Worm (Caenorhabditis elegans) whole organism, young adult: ENCODE measurements around the gene atp-2.

Experiments used
- B0261.1 ChIP-seq: sonication (generic microtip); optimal IDR thresholded peaks from 2 replicates; lab custom pipeline; 2016; ENCODE audit warnings: mild to moderate bottlenecking, missing genetic modification characterization, moderate library complexity, missing compliant biosample characterization
- C17E4.6 ChIP-seq: fragments of 200-800 bp; sonication (Bioruptor generic); IDR thresholded peaks from 2 replicates; pipeline ENCODE4 v1.3.6; 2022; ENCODE audit warnings: missing genetic modification reagents, missing genetic modification characterization, missing compliant biosample characterization
- F23B12.7 ChIP-seq: sonication (generic microtip); optimal IDR thresholded peaks from 2 replicates; lab custom pipeline; 2017; ENCODE audit warnings: missing genetic modification characterization, mild to moderate bottlenecking, missing compliant biosample characterization, antibody characterized with exemption, moderate library complexity; ENCODE audit not compliant: insufficient read depth
- F33H1.4 ChIP-seq: fragments of 200-800 bp; sonication (Bioruptor generic); IDR thresholded peaks from 2 replicates; pipeline ENCODE4 v1.3.6; 2022; ENCODE audit warnings: missing genetic modification reagents, missing genetic modification characterization, missing compliant biosample characterization
- F37B4.10 ChIP-seq: fragments of 200-800 bp; sonication (Bioruptor generic); IDR thresholded peaks from 2 replicates; pipeline ENCODE4 v1.3.6; 2022; ENCODE audit warnings: missing genetic modification characterization, missing compliant biosample characterization
- F55B11.4 ChIP-seq: sonication (generic microtip); optimal IDR thresholded peaks from 2 replicates; lab custom pipeline; 2016; ENCODE audit warnings: missing compliant biosample characterization, missing genetic modification characterization, borderline replicate concordance; ENCODE audit not compliant: insufficient read depth
- K12H6.12 ChIP-seq: fragments of 200-800 bp; sonication (Bioruptor generic); optimal IDR thresholded peaks from 2 replicates; lab custom pipeline; 2018; ENCODE audit warnings: mild to moderate bottlenecking, missing genetic modification characterization, missing compliant biosample characterization
- Y67H2A.10 ChIP-seq: fragments of 200-800 bp; sonication (Bioruptor generic); conservative IDR thresholded peaks from 2 replicates; pipeline ENCODE4 v1.3.6; 2022; ENCODE audit warnings: missing genetic modification reagents, missing genetic modification characterization, missing compliant biosample characterization
- ama-1 ChIP-seq, 3 experiments: fragments of 150-350 bp in 1 of 3; sonication (generic microtip) in 2 of 3; optimal IDR thresholded peaks; 2 replicates each; lab custom pipeline; 2014 to 2018; ENCODE audit warnings: missing biosample characterization in 2 of 3, missing genetic modification characterization in 2 of 3, missing genetic modification reagents in 2 of 3
- aptf-3 ChIP-seq: fragments of 200-800 bp; sonication (Bioruptor generic); IDR thresholded peaks from 2 replicates; pipeline ENCODE4 v1.3.6; 2022; ENCODE audit warnings: missing genetic modification characterization, missing compliant biosample characterization
- atf-7 ChIP-seq: sonication (generic microtip); optimal IDR thresholded peaks from 2 replicates; lab custom pipeline; 2017; ENCODE audit warnings: mild to moderate bottlenecking, missing genetic modification characterization, missing compliant biosample characterization
- attf-3 ChIP-seq: fragments of 200-800 bp; sonication (Bioruptor generic); conservative IDR thresholded peaks from 2 replicates; pipeline ENCODE4 v1.3.6; 2022; ENCODE audit warnings: missing genetic modification reagents, missing genetic modification characterization, missing compliant biosample characterization
- attf-5 ChIP-seq: fragments of 200-800 bp; sonication (Bioruptor generic); optimal IDR thresholded peaks from 2 replicates; lab custom pipeline; 2018; ENCODE audit warnings: mild to moderate bottlenecking, missing genetic modification characterization, missing compliant biosample characterization
- attf-6 ChIP-seq: fragments of 200-800 bp; sonication (Bioruptor generic); IDR thresholded peaks from 2 replicates; pipeline ENCODE4 v1.3.6; 2022; ENCODE audit warnings: missing genetic modification reagents, missing genetic modification characterization, missing compliant biosample characterization
- ceh-40 ChIP-seq: fragments of 200-800 bp; sonication (Bioruptor generic); IDR thresholded peaks from 2 replicates; pipeline ENCODE4 v1.3.6; 2022; ENCODE audit warnings: missing genetic modification characterization, missing compliant biosample characterization
- dpff-1 ChIP-seq: sonication (generic microtip); optimal IDR thresholded peaks from 2 replicates; lab custom pipeline; 2017; ENCODE audit warnings: mild to moderate bottlenecking, missing genetic modification characterization, missing compliant biosample characterization
- efl-1 ChIP-seq: fragments of 150-350 bp; optimal IDR thresholded peaks from 2 replicates; lab custom pipeline; 2014; ENCODE audit warnings: missing biosample characterization, missing genetic modification reagents, missing genetic modification characterization
- egrh-3 ChIP-seq: fragments of 200-800 bp; sonication (Bioruptor generic); IDR thresholded peaks from 2 replicates; pipeline ENCODE4 v1.3.6; 2022; ENCODE audit warnings: missing genetic modification reagents, missing genetic modification characterization, missing compliant biosample characterization
- ekl-4 ChIP-seq: fragments of 200-800 bp; sonication (Bioruptor generic); IDR thresholded peaks from 2 replicates; pipeline ENCODE4 v1.3.6; 2022; ENCODE audit warnings: missing genetic modification reagents, missing genetic modification characterization, missing compliant biosample characterization
- him-1 ChIP-seq: sonication (generic microtip); optimal IDR thresholded peaks from 2 replicates; lab custom pipeline; 2016; ENCODE audit warnings: missing genotype, missing genetic modification reagents, missing genetic modification characterization, missing compliant biosample characterization
- hlh-12 ChIP-seq: sonication (generic microtip); optimal IDR thresholded peaks from 2 replicates; lab custom pipeline; 2016; ENCODE audit warnings: missing genetic modification characterization, missing compliant biosample characterization
- hrde-1 ChIP-seq: sonication (generic microtip); optimal IDR thresholded peaks from 2 replicates; lab custom pipeline; 2016; ENCODE audit warnings: missing genetic modification characterization, mild to moderate bottlenecking, missing compliant biosample characterization, moderate library complexity, missing genotype, missing genetic modification reagents, borderline replicate concordance
- hsf-1 ChIP-seq: fragments of 200-800 bp; sonication (Bioruptor generic); IDR thresholded peaks from 2 replicates; pipeline ENCODE4 v1.3.6; 2022; ENCODE audit warnings: missing genetic modification reagents, missing genetic modification characterization, missing compliant biosample characterization
- lin-26 ChIP-seq: fragments of 200-800 bp; sonication (Bioruptor generic); IDR thresholded peaks from 2 replicates; pipeline ENCODE4 v1.3.6; 2022; ENCODE audit warnings: missing genetic modification reagents, missing genetic modification characterization, missing compliant biosample characterization
- lin-35 ChIP-seq, 3 experiments: fragments of 150-350 bp in 2 of 3; sonication (generic microtip) in 1 of 3; optimal IDR thresholded peaks; 2 replicates each; lab custom pipeline; 2014 to 2018; ENCODE audit warnings: missing biosample characterization in 3 of 3, missing genetic modification characterization in 3 of 3, missing genetic modification reagents in 3 of 3
- lin-54 ChIP-seq: fragments of 200-800 bp; sonication (Bioruptor generic); optimal IDR thresholded peaks from 2 replicates; lab custom pipeline; 2018; ENCODE audit warnings: mild to moderate bottlenecking, missing genetic modification characterization, missing compliant biosample characterization
- lir-1 ChIP-seq: fragments of 200-800 bp; sonication (Bioruptor generic); conservative IDR thresholded peaks from 2 replicates; pipeline ENCODE4 v1.3.6; 2022; ENCODE audit warnings: missing genetic modification reagents, missing genetic modification characterization, missing compliant biosample characterization
- lsl-1 ChIP-seq: fragments of 200-800 bp; sonication (Bioruptor generic); optimal IDR thresholded peaks from 2 replicates; lab custom pipeline; 2018; ENCODE audit warnings: mild to moderate bottlenecking, missing genetic modification characterization, moderate library complexity, missing compliant biosample characterization
- lsy-27 ChIP-seq: sonication (generic microtip); optimal IDR thresholded peaks from 2 replicates; lab custom pipeline; 2017; ENCODE audit warnings: missing genetic modification characterization, mild to moderate bottlenecking, missing compliant biosample characterization, antibody characterized with exemption, missing genotype, borderline replicate concordance; ENCODE audit not compliant: insufficient read depth
- madf-6 ChIP-seq: fragments of 200-800 bp; sonication (Bioruptor generic); IDR thresholded peaks from 2 replicates; pipeline ENCODE4 v1.3.6; 2022; ENCODE audit warnings: missing genetic modification reagents, missing genetic modification characterization, missing compliant biosample characterization
- mcd-1 ChIP-seq: fragments of 200-800 bp; sonication (Bioruptor generic); IDR thresholded peaks from 2 replicates; pipeline ENCODE4 v1.3.6; 2022; ENCODE audit warnings: missing genetic modification reagents, missing genetic modification characterization, missing compliant biosample characterization
- mes-4 ChIP-seq: sonication (generic microtip); optimal IDR thresholded peaks from 2 replicates; lab custom pipeline; 2016; ENCODE audit warnings: missing genotype, missing genetic modification characterization, missing compliant biosample characterization
- mxl-1 ChIP-seq: sonication (generic microtip); optimal IDR thresholded peaks from 2 replicates; lab custom pipeline; 2016; ENCODE audit warnings: missing genetic modification characterization, missing compliant biosample characterization
- nhr-179 ChIP-seq: sonication (generic microtip); optimal IDR thresholded peaks from 2 replicates; lab custom pipeline; 2016; ENCODE audit warnings: mild to moderate bottlenecking, missing genetic modification characterization, missing compliant biosample characterization
- nhr-90 ChIP-seq: sonication (generic microtip); optimal IDR thresholded peaks from 2 replicates; lab custom pipeline; 2016; ENCODE audit warnings: missing genotype, mild to moderate bottlenecking, missing genetic modification characterization, missing compliant biosample characterization
- pbrm-1 ChIP-seq: fragments of 200-800 bp; sonication (Bioruptor generic); IDR thresholded peaks from 2 replicates; pipeline ENCODE4 v1.3.6; 2022; ENCODE audit warnings: missing genetic modification reagents, missing genetic modification characterization, missing compliant biosample characterization
- sdz-38 ChIP-seq: sonication (generic microtip); optimal IDR thresholded peaks from 2 replicates; lab custom pipeline; 2016; ENCODE audit warnings: missing genotype, missing genetic modification characterization, missing compliant biosample characterization
- sea-2 ChIP-seq: fragments of 200-800 bp; sonication (Bioruptor generic); IDR thresholded peaks from 2 replicates; pipeline ENCODE4 v1.3.6; 2022; ENCODE audit warnings: missing genetic modification characterization, missing compliant biosample characterization
- snpc-4 ChIP-seq, 5 experiments: fragments of 150-350 bp in 1 of 5; sonication (generic microtip) in 4 of 5; optimal IDR thresholded peaks; 2 replicates each; lab custom pipeline; 2014 to 2018; ENCODE audit warnings: missing genetic modification characterization in 5 of 5, missing biosample characterization in 3 of 5, antibody characterized with exemption in 2 of 5, mild to moderate bottlenecking in 2 of 5, missing compliant biosample characterization in 2 of 5, missing genotype in 2 of 5, moderate library complexity in 2 of 5, missing genetic modification reagents in 1 of 5
- tbp1 ChIP-seq: fragments of 200-800 bp; sonication (Bioruptor generic); optimal IDR thresholded peaks from 2 replicates; lab custom pipeline; 2018; ENCODE audit warnings: mild to moderate bottlenecking, missing genetic modification characterization, missing compliant biosample characterization
- tbx-9 ChIP-seq: sonication (generic microtip); optimal IDR thresholded peaks from 2 replicates; lab custom pipeline; 2016; ENCODE audit warnings: borderline replicate concordance, missing genetic modification characterization, inconsistent platforms, missing compliant biosample characterization
- unc-130 ChIP-seq: sonication (generic microtip); optimal IDR thresholded peaks from 2 replicates; lab custom pipeline; 2016; ENCODE audit warnings: missing genetic modification reagents, missing genetic modification characterization, missing compliant biosample characterization
- zim-3 ChIP-seq: sonication (generic microtip); optimal IDR thresholded peaks from 2 replicates; lab custom pipeline; 2017; ENCODE audit warnings: mild to moderate bottlenecking, missing genetic modification characterization, moderate library complexity, missing compliant biosample characterization
- ztf-28 ChIP-seq: fragments of 200-800 bp; sonication (Bioruptor generic); IDR thresholded peaks from 2 replicates; pipeline ENCODE4 v1.3.6; 2022; ENCODE audit warnings: missing genetic modification reagents, missing genetic modification characterization, missing compliant biosample characterization

atp-2 gene

DNA sequence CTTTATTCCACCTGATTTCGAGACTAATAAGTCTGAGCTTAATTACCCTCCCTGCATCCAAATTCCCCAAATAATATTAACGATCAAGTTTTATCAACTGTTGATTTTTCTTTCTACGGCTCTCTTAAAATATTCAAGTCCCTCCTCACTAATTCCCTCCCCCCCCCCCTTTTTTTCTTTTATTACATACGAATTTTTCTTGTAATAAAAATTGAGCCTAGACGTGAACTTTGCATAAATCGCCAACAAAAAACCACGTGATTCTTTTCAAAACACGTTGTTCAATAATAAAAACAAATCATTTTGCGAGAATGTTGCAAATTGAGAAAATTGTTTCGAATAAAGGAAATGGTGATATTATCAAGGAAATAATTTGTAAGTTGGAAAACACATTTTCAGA, 39.8 kb upstream of the atp-2 start, which contains the start of gene K10D2.8:
TSS of gene K10D2.8 (plus strand) at position 301 of the 400 bp plus-strand sequence.
- TF ChIP-seq egrh-3 (GFP tag; lab: Robert Waterston, UW): no peak
- 0 out of 2 replicates have a peak, but pooled peaks have one; percentile 2 for TF ChIP-seq ekl-4 (GFP tag; lab: Robert Waterston, UW)

DNA sequence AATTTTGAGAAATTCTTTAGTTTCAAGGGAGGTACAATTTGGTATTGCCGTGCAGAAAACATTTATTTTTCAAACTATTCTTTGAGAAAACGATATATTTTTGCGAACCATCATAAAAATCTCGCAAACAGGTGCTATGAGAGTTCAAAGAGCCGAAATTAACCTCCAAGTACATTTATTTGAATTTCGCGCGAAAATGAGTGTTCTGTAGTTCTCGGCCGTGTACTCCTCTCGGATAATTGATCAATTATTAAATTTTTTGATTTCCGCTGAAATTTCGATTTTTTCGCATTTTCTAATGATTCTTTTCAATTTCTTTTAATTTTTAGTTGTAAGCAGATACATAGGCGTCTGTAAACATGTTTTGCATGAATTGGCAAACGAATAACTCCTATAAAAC, 38.0 kb upstream of the atp-2 start:
- TF ChIP-seq unc-130 (GFP tag; lab: Kevin White, UChicago): peak; percentile 26
- TF ChIP-seq hsf-1 (GFP tag; lab: Robert Waterston, UW): no peak
- no peak for TF ChIP-seq ekl-4 (GFP tag; lab: Robert Waterston, UW)
- no peak for TF ChIP-seq zim-3
- TF ChIP-seq attf-3 (GFP tag; lab: Robert Waterston, UW): 0 out of 2 replicates have a peak, but pooled peaks have one; percentile 16
- no peak for TF ChIP-seq C17E4.6 (GFP tag; lab: Robert Waterston, UW)
- TF ChIP-seq mes-4 (tag; lab: Kevin White, UChicago): no peak
- TF ChIP-seq mcd-1 (GFP tag; lab: Robert Waterston, UW): 0 out of 2 replicates have a peak, but pooled peaks have one; percentile 28
- TF ChIP-seq F33H1.4 (GFP tag; lab: Robert Waterston, UW): peak; percentile 37
- TF ChIP-seq ceh-40 (GFP tag; lab: Robert Waterston, UW): no peak
- no peak for TF ChIP-seq ztf-28 (GFP tag; lab: Robert Waterston, UW)
- no peak for TF ChIP-seq F37B4.10 (GFP tag; lab: Robert Waterston, UW)
- no peak for TF ChIP-seq hlh-12 (tag; lab: Kevin White, UChicago)
- TF ChIP-seq nhr-90 (tag; lab: Kevin White, UChicago): no peak
- peak; percentile 63 for TF ChIP-seq madf-6 (GFP tag; lab: Robert Waterston, UW)
- no peak for TF ChIP-seq hrde-1 (tag; lab: Kevin White, UChicago)
- TF ChIP-seq F55B11.4 (tag; lab: Kevin White, UChicago): no peak
- peak in 1 of 3 experiments; percentile 16 for TF ChIP-seq lin-35 (GFP tag; optimal IDR thresholded peaks at IDR 0.05; lab: Kevin White, UChicago)
- peak; percentile 42 for TF ChIP-seq efl-1
- TF ChIP-seq lin-26 (GFP tag; lab: Robert Waterston, UW): no peak
- no peak for TF ChIP-seq F23B12.7 (tag; lab: Kevin White, UChicago)
- TF ChIP-seq lsy-27 (tag; lab: Kevin White, UChicago): no peak
- no peak for TF ChIP-seq nhr-179
- no peak for TF ChIP-seq sdz-38 (tag; lab: Kevin White, UChicago)
- TF ChIP-seq lsl-1 (GFP tag; lab: Kevin White, UChicago): no peak
- no peak for TF ChIP-seq ama-1 (optimal IDR thresholded peaks at IDR 0.05; lab: Kevin White, UChicago)
- no peak for TF ChIP-seq ama-1 (GFP tag; optimal IDR thresholded peaks at IDR 0.05; lab: Kevin White, UChicago)
- TF ChIP-seq Y67H2A.10 (GFP tag; lab: Robert Waterston, UW): no peak
- TF ChIP-seq mxl-1: no peak
- TF ChIP-seq snpc-4 (GFP tag; optimal IDR thresholded peaks at IDR 0.05; lab: Kevin White, UChicago): no peak
- TF ChIP-seq snpc-4 (tag; optimal IDR thresholded peaks at IDR 0.05; lab: Kevin White, UChicago): no peak
- TF ChIP-seq lin-54 (GFP tag; lab: Kevin White, UChicago): peak; percentile 80
- TF ChIP-seq tbx-9: no peak
- TF ChIP-seq atf-7: no peak
- TF ChIP-seq K12H6.12 (tag; lab: Kevin White, UChicago): no peak
- TF ChIP-seq, all 124 proteins: peak for 8

DNA sequence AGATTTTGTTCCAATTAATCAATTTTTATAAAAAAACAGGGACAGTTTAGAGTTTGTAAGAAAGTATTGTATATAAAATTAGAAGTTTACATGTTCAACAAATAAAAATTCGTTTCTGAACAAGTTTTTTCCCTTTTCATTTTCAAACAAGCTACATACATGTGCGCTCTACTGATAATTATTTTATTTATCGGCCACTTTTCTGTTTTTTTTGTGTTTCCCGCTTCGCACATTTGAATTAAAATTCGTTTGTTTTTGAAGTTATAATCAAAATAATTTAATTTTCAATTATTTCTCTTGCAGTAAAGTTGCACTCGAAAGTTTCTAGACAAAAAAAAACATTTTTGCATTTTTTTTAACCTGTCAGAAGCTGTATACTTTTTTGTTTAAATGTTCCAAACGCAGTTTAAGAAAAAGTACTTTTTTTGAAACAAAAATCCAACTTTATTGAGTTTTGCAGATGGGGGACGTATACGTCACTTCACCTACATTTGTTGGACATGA, 37.5 kb upstream of the atp-2 start, which contains the start of gene hira-1:
TSS of gene hira-1 (plus strand) at position 454 of the 504 bp plus-strand sequence.
- TF ChIP-seq sea-2 (no peak), B0261.1 (tag; lab: Kevin White, UChicago) (no peak), attf-5 (GFP tag; lab: Kevin White, UChicago) (peak; percentile 17), mxl-1 (no peak), him-1 (tag; lab: Kevin White, UChicago) (no peak), egrh-3 (GFP tag; lab: Robert Waterston, UW) (no peak), K12H6.12 (tag; lab: Kevin White, UChicago) (no peak), tbp1 (GFP tag; lab: Kevin White, UChicago) (no peak), lir-1 (GFP tag; lab: Robert Waterston, UW) (no peak), aptf-3 (GFP tag; lab: Robert Waterston, UW) (no peak), ama-1 (optimal IDR thresholded peaks at IDR 0.05; lab: Kevin White, UChicago) (no peak), ama-1 (GFP tag; optimal IDR thresholded peaks at IDR 0.05; lab: Kevin White, UChicago) (no peak), lin-26 (GFP tag; lab: Robert Waterston, UW) (no peak), pbrm-1 (no peak), dpff-1 (tag; lab: Kevin White, UChicago) (no peak), lin-35 (GFP tag; optimal IDR thresholded peaks at IDR 0.05; lab: Kevin White, UChicago) (peak in 1 of 3 experiments; percentile 42), attf-6 (GFP tag; lab: Robert Waterston, UW) (no peak), snpc-4 (GFP tag; optimal IDR thresholded peaks at IDR 0.05; lab: Kevin White, UChicago) (no peak), snpc-4 (tag; optimal IDR thresholded peaks at IDR 0.05; lab: Kevin White, UChicago) (no peak)
